Fruit fly (Drosophila melanogaster) whole organism, embryonic: ENCODE results near the gene CG32832.
A peak's percentile ranks its signal among the peaks of the same experiment; 100 is the strongest.

ENCODE experiments used
- CG11696 ChIP-seq: fragments of 200-800 bp; sonication (Bioruptor generic); IDR thresholded peaks from 2 replicates; pipeline ENCODE4 v1.3.6; 2022; ENCODE audit warnings: missing biosample characterization, missing genetic modification characterization
- CG1233 ChIP-seq: fragments of 200-800 bp; sonication (Bioruptor generic); optimal IDR thresholded peaks from 4 replicates; lab custom pipeline; 2018; ENCODE audit warnings: missing biosample characterization, mild to moderate bottlenecking, missing genetic modification characterization
- CG7963 ChIP-seq: fragments of 200-800 bp; sonication (Bioruptor generic); IDR thresholded peaks from 3 replicates; pipeline ENCODE4 v1.3.6; 2022; ENCODE audit warnings: missing biosample characterization, missing genetic modification characterization; ENCODE audit not compliant: partially characterized antibody
- D ChIP-seq, 2 experiments: fragments of 200-800 bp in 1 of 2; fragments of >200 bp in 1 of 2; sonication (Bioruptor generic) in 1 of 2; optimal IDR thresholded peaks; 2 replicates in 1 of 2; 3 replicates in 1 of 2; lab custom pipeline; 2017; ENCODE audit warnings: mild to moderate bottlenecking in 1 of 2, missing biosample characterization in 1 of 2, missing genetic modification characterization in 1 of 2, missing genetic modification reagents in 1 of 2
- Dbx ChIP-seq: fragments of 200-800 bp; sonication (Bioruptor generic); IDR thresholded peaks from 3 replicates; pipeline ENCODE4 v1.3.6; 2022; ENCODE audit warnings: missing biosample characterization, missing genetic modification characterization
- Ets65A ChIP-seq: fragments of 200-800 bp; sonication (Bioruptor generic); peaks from one replicate; lab custom pipeline; 2016; ENCODE audit warnings: missing biosample characterization, missing genetic modification characterization
- Poxn ChIP-seq: fragments of 200-800 bp; sonication (Bioruptor generic); IDR thresholded peaks from 2 replicates; pipeline ENCODE4 v1.3.6; 2022; ENCODE audit warnings: missing biosample characterization, missing genetic modification characterization
- cato ChIP-seq: fragments of 200-800 bp; sonication (Bioruptor generic); optimal IDR thresholded peaks from 2 replicates; lab custom pipeline; 2016; ENCODE audit warnings: missing biosample characterization, missing genetic modification characterization, borderline replicate concordance

DNA sequence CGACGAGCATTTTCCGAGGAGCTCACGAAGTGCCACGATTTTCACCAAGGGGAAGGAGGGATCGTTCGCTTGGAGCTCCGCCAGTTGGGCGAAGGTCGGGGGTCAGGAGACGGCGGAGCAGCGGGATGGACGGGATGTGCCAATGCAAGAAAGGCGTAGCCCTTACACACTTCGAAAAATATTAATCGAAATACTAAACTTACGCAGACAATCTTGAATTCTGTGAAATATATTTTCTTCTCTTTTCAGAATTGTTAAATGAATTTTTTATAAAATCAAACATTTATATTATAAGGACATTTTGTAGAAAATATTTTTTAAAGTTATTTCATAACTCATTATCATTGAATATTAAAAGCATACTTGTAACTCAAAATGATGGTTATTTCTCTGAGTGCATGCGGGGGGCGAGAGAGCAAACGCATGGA is 10.2 kb downstream of the CG32832 start:
- TF ChIP-seq CG7963 (GFP tag; lab: Robert Waterston, UW), result no peak
- no peak for TF ChIP-seq Poxn (GFP tag; lab: Robert Waterston, UW)
- peak; percentile 80 for TF ChIP-seq Ets65A
- TF ChIP-seq Dbx (GFP tag; lab: Robert Waterston, UW), result no peak
- no peak for TF ChIP-seq cato (GFP tag; lab: Kevin White, UChicago)
- no peak for TF ChIP-seq CG1233
- TF ChIP-seq CG11696 (GFP tag; lab: Robert Waterston, UW), result no peak
- TF ChIP-seq D (optimal IDR thresholded peaks at IDR 0.05; lab: Kevin White, UChicago), result no peak
- peak; percentile 24 for TF ChIP-seq D (GFP tag; optimal IDR thresholded peaks at IDR 0.05; lab: Kevin White, UChicago)
